Fruit fly (Drosophila melanogaster): ENCODE results near the gene CG34437.
A peak's percentile ranks its signal among the peaks of the same experiment; 100 is the strongest.

The CG34437 gene

dm6 chr3R:28328780-28329546, 45.4 kb downstream of the CG34437 start (continued):
- TF ChIP-seq bowl (GFP tag; IDR thresholded peaks at IDR 0.05) (peak; percentile 32; the same call in 1 of the 2 replicates), CG5245 (GFP tag; optimal IDR thresholded peaks at IDR 0.05) (peak; percentile 15), CG7372 (GFP tag; IDR thresholded peaks at IDR 0.05) (peak; percentile 66), jigr1 (GFP tag; IDR thresholded peaks at IDR 0.05) (no peak), onecut (GFP tag; IDR thresholded peaks at IDR 0.05) (peak; percentile 71), CG17612 (GFP tag; IDR thresholded peaks at IDR 0.05) (peak; percentile 16), ind (GFP tag; optimal IDR thresholded peaks at IDR 0.05) (peak; percentile 48), rib (GFP tag; IDR thresholded peaks at IDR 0.05) (peak; percentile 83), ab (GFP tag; optimal IDR thresholded peaks at IDR 0.05) (peak; percentile 37), CG1529 (GFP tag; optimal IDR thresholded peaks at IDR 0.05) (peak; percentile 49), sqz (GFP tag; optimal IDR thresholded peaks at IDR 0.05) (peak; percentile 46), zf30C (GFP tag; optimal IDR thresholded peaks at IDR 0.05) (no peak), CG31224 (GFP tag; IDR thresholded peaks at IDR 0.05) (peak; percentile 66), CG9727 (GFP tag; optimal IDR thresholded peaks at IDR 0.05) (peak; percentile 89), Kr (GFP tag; optimal IDR thresholded peaks at IDR 0.05) (peak; percentile 89), sr (GFP tag; IDR thresholded peaks at IDR 0.05) (peak; percentile 77; the same call in 2 of the 3 replicates), sens (GFP tag) (peak; percentile 98), CG1603 (tag; optimal IDR thresholded peaks at IDR 0.05) (peak; percentile 66), gfzf (GFP tag; optimal IDR thresholded peaks at IDR 0.05) (peak; percentile 7), CG15696 (tag; optimal IDR thresholded peaks at IDR 0.05) (peak; percentile 94), gsb-n (tag; optimal IDR thresholded peaks at IDR 0.05) (peak; percentile 78), NC2α (GFP tag; optimal IDR thresholded peaks at IDR 0.05) (peak; percentile 74), CG1792 (GFP tag; optimal IDR thresholded peaks at IDR 0.05) (peak; percentile 94), CG3065 (GFP tag; optimal IDR thresholded peaks at IDR 0.05) (no peak), CG4820 (GFP tag; optimal IDR thresholded peaks at IDR 0.05) (peak; percentile 58), Camta (GFP tag; optimal IDR thresholded peaks at IDR 0.05) (peak; percentile 71), CG11695 (GFP tag; IDR thresholded peaks at IDR 0.05) (peak; percentile 53), CG12104 (GFP tag; optimal IDR thresholded peaks at IDR 0.05) (peak; percentile 64), emc (GFP tag; optimal IDR thresholded peaks at IDR 0.05) (no peak), Fer1 (GFP tag; optimal IDR thresholded peaks at IDR 0.05) (peak; percentile 63), tx (GFP tag; optimal IDR thresholded peaks at IDR 0.05) (peak; percentile 41), CG12299 (tag; optimal IDR thresholded peaks at IDR 0.05) (no peak), Gsc (GFP tag; IDR thresholded peaks at IDR 0.05) (no peak), dimm (GFP tag; IDR thresholded peaks at IDR 0.05) (no peak), CG10147 (GFP tag; optimal IDR thresholded peaks at IDR 0.05) (peak; percentile 16), ttk (GFP tag; IDR thresholded peaks at IDR 0.05) (peak; percentile 60; the same call in 1 of the 2 replicates), CG13624 (GFP tag; optimal IDR thresholded peaks at IDR 0.05) (peak; percentile 60), mirr (GFP tag; optimal IDR thresholded peaks at IDR 0.05) (peak; percentile 16), CG16815 (GFP tag; optimal IDR thresholded peaks at IDR 0.05) (peak; percentile 38), zfh2 (GFP tag; optimal IDR thresholded peaks at IDR 0.05) (peak; percentile 67), hth (optimal IDR thresholded peaks at IDR 0.05) (no peak), Xrp1 (GFP tag; IDR thresholded peaks at IDR 0.05) (peak; percentile 87), CG18011 (GFP tag; optimal IDR thresholded peaks at IDR 0.05) (peak; percentile 34), CG17186 (GFP tag; optimal IDR thresholded peaks at IDR 0.05) (peak; percentile 21), CG33213 (GFP tag; optimal IDR thresholded peaks at IDR 0.05) (peak; percentile 84), CG4328 (GFP tag; optimal IDR thresholded peaks at IDR 0.05) (peak; percentile 74), sima (GFP tag; optimal IDR thresholded peaks at IDR 0.05) (peak; percentile 51), z (GFP tag; IDR thresholded peaks at IDR 0.05) (0 out of 3 replicates have a peak, but pooled peaks have one; percentile 62), ems (GFP tag; optimal IDR thresholded peaks at IDR 0.05) (peak; percentile 6), CG11093 (GFP tag; IDR thresholded peaks at IDR 0.05) (peak; percentile 54; the same call in 2 of the 3 replicates), E2f2 (GFP tag; IDR thresholded peaks at IDR 0.05) (peak; percentile 42)

Measured in whole organism, embryonic.